Worm (Caenorhabditis elegans): Measurements from ENCODE around the gene R03H10.1.

R03H10.1 gene

ce11 chrII:4151499-4152132, 28.4 kb upstream of the R03H10.1 start (continued):
- TF ChIP-seq zag-1 (tag; optimal IDR thresholded peaks at IDR 0.05) (no peak), ets-5 (GFP tag; IDR thresholded peaks at IDR 0.05) (no peak), C16A3.4 (tag; optimal IDR thresholded peaks at IDR 0.05) (no peak), unc-130 (tag; optimal IDR thresholded peaks at IDR 0.05) (no peak), snu-23 (GFP tag; optimal IDR thresholded peaks at IDR 0.05) (peak; percentile 54), fos-1 (tag; optimal IDR thresholded peaks at IDR 0.05) (no peak), unc-62 (GFP tag; optimal IDR thresholded peaks at IDR 0.05) (no peak), nhr-77 (tag; optimal IDR thresholded peaks at IDR 0.05) (no peak), dpl-1 (GFP tag; optimal IDR thresholded peaks at IDR 0.05) (no peak), ceh-88 (GFP tag; IDR thresholded peaks at IDR 0.05) (no peak), nhr-19 (GFP tag; conservative IDR thresholded peaks at IDR 0.05) (0 out of 2 replicates have a peak, but pooled peaks have one; percentile 15), hpl-2 (GFP tag; optimal IDR thresholded peaks at IDR 0.05) (no peak), lin-39 (tag; optimal IDR thresholded peaks at IDR 0.05) (no peak), aha-1 (tag; optimal IDR thresholded peaks at IDR 0.05) (no peak), nhr-85 (tag) (peak; percentile 89), C04F5.9 (tag; optimal IDR thresholded peaks at IDR 0.05) (no peak), pag-3 (tag; optimal IDR thresholded peaks at IDR 0.05; ENCODE audit: borderline replicate concordance, insufficient read depth) (no peak), efl-3 (GFP tag; optimal IDR thresholded peaks at IDR 0.05) (no peak), zip-4 (GFP tag; optimal IDR thresholded peaks at IDR 0.05) (no peak), pqm-1 (tag; optimal IDR thresholded peaks at IDR 0.05) (no peak), aly-2 (tag; optimal IDR thresholded peaks at IDR 0.05) (no peak), lsy-2 (tag; optimal IDR thresholded peaks at IDR 0.05) (peak in 1 of 2 experiments; percentile 32), swsn-7 (tag; optimal IDR thresholded peaks at IDR 0.05) (no peak), lin-13 (GFP tag; optimal IDR thresholded peaks at IDR 0.05) (no peak), elt-3 (tag; optimal IDR thresholded peaks at IDR 0.05) (peak in 2 of 6 experiments; percentile 24 to 38), isw-1 (GFP tag; IDR thresholded peaks at IDR 0.05) (no peak), sup-37 (GFP tag; optimal IDR thresholded peaks at IDR 0.05) (no peak), xbp-1 (tag; optimal IDR thresholded peaks at IDR 0.05) (no peak), rnt-1 (tag; optimal IDR thresholded peaks at IDR 0.05) (peak; percentile 22)

- TF ChIP-seq skn-1 (tag; optimal IDR thresholded peaks at IDR 0.05) (no peak), blmp-1 (tag; optimal IDR thresholded peaks at IDR 0.05) (peak; percentile 74)
Observed at ce11 chrII:4152864-4153263, 27.2 kb upstream of the R03H10.1 start.

ce11 chrII:4155112-4155823, 24.8 kb upstream of the R03H10.1 start, which contains the start of gene R03H10.2:
R03H10.2 (plus strand) TSS chrII:4155773.
- TF ChIP-seq nhr-84 (tag; optimal IDR thresholded peaks at IDR 0.05) (no peak), efl-1 (optimal IDR thresholded peaks at IDR 0.05) (no peak), efl-1 (GFP tag; optimal IDR thresholded peaks at IDR 0.05 in 1 of 2) (peak in 1 of 2 experiments; percentile 1)

ce11 chrII:4157817-4158216, 22.2 kb upstream of the R03H10.1 start:
- TF ChIP-seq sox-4 (tag; optimal IDR thresholded peaks at IDR 0.05) (peak; percentile 36), snpc-4 (tag; optimal IDR thresholded peaks at IDR 0.05) (no peak), tlp-1 (tag; optimal IDR thresholded peaks at IDR 0.05) (no peak), zip-4 (GFP tag; optimal IDR thresholded peaks at IDR 0.05) (no peak), grh-1 (GFP tag; IDR thresholded peaks at IDR 0.05) (no peak), ztf-11 (tag; optimal IDR thresholded peaks at IDR 0.05) (no peak), nhr-11 (tag; optimal IDR thresholded peaks at IDR 0.05) (no peak), dsc-1 (tag; optimal IDR thresholded peaks at IDR 0.05) (peak; percentile 91), Y116A8C.19 (tag; optimal IDR thresholded peaks at IDR 0.05; ENCODE audit: borderline replicate concordance) (no peak), lsy-2 (tag; optimal IDR thresholded peaks at IDR 0.05) (no peak), fkh-8 (tag; optimal IDR thresholded peaks at IDR 0.05) (peak; percentile 51), nhr-12 (tag; optimal IDR thresholded peaks at IDR 0.05) (no peak)
